Worm (Caenorhabditis elegans) whole organism, young adult: Measurements from ENCODE around the gene F31F6.3.

Experiments used
- B0019.2 ChIP-seq: fragments of 200-800 bp; sonication (Bioruptor generic); conservative IDR thresholded peaks from 2 replicates; pipeline ENCODE4 v1.3.6; 2022; ENCODE audit warnings: missing genetic modification reagents, missing genetic modification characterization, missing compliant biosample characterization
- D2030.7 ChIP-seq: fragments of 200-800 bp; sonication (Bioruptor generic); IDR thresholded peaks from 2 replicates; pipeline ENCODE4 v1.3.6; 2022; ENCODE audit warnings: missing genetic modification reagents, missing genetic modification characterization, missing compliant biosample characterization
- F23B12.7 ChIP-seq: sonication (generic microtip); optimal IDR thresholded peaks from 2 replicates; lab custom pipeline; 2017; ENCODE audit warnings: missing genetic modification characterization, mild to moderate bottlenecking, missing compliant biosample characterization, antibody characterized with exemption, moderate library complexity; ENCODE audit not compliant: insufficient read depth
- F33H1.4 ChIP-seq: fragments of 200-800 bp; sonication (Bioruptor generic); IDR thresholded peaks from 2 replicates; pipeline ENCODE4 v1.3.6; 2022; ENCODE audit warnings: missing genetic modification reagents, missing genetic modification characterization, missing compliant biosample characterization
- F37B4.10 ChIP-seq: fragments of 200-800 bp; sonication (Bioruptor generic); IDR thresholded peaks from 2 replicates; pipeline ENCODE4 v1.3.6; 2022; ENCODE audit warnings: missing genetic modification characterization, missing compliant biosample characterization
- F39B2.1 ChIP-seq: fragments of 200-800 bp; sonication (Bioruptor generic); IDR thresholded peaks from 2 replicates; pipeline ENCODE4 v1.3.6; 2022; ENCODE audit warnings: missing genetic modification reagents, missing genetic modification characterization, missing compliant biosample characterization
- F55B11.4 ChIP-seq: sonication (generic microtip); optimal IDR thresholded peaks from 2 replicates; lab custom pipeline; 2016; ENCODE audit warnings: missing compliant biosample characterization, missing genetic modification characterization, borderline replicate concordance; ENCODE audit not compliant: insufficient read depth
- K12H6.12 ChIP-seq: fragments of 200-800 bp; sonication (Bioruptor generic); optimal IDR thresholded peaks from 2 replicates; lab custom pipeline; 2018; ENCODE audit warnings: mild to moderate bottlenecking, missing genetic modification characterization, missing compliant biosample characterization
- T07F8.4 ChIP-seq: sonication (generic microtip); optimal IDR thresholded peaks from 2 replicates; lab custom pipeline; 2016; ENCODE audit warnings: mild to moderate bottlenecking, missing genetic modification characterization, moderate library complexity, missing compliant biosample characterization
- Y56A3A.18 ChIP-seq: fragments of 200-800 bp; sonication (Bioruptor generic); IDR thresholded peaks from 2 replicates; pipeline ENCODE4 v1.3.6; 2022; ENCODE audit warnings: missing genetic modification reagents, missing genetic modification characterization, missing compliant biosample characterization
- aptf-3 ChIP-seq: fragments of 200-800 bp; sonication (Bioruptor generic); IDR thresholded peaks from 2 replicates; pipeline ENCODE4 v1.3.6; 2022; ENCODE audit warnings: missing genetic modification characterization, missing compliant biosample characterization
- cebp-1 ChIP-seq, 2 experiments: fragments of 200-800 bp in 1 of 2; sonication (Bioruptor generic) in 1 of 2; sonication (generic microtip) in 1 of 2; IDR thresholded peaks in 1 of 2; optimal IDR thresholded peaks in 1 of 2; 2 replicates each; pipeline versions ENCODE4 v1.3.6 to Lab custom; 2017 to 2022; ENCODE audit warnings: missing compliant biosample characterization in 2 of 2, missing genetic modification characterization in 2 of 2, mild to moderate bottlenecking in 1 of 2, missing genetic modification reagents in 1 of 2, moderate library complexity in 1 of 2
- dox-1 ChIP-seq: fragments of 200-800 bp; sonication (Bioruptor generic); IDR thresholded peaks from 2 replicates; pipeline ENCODE4 v1.3.6; 2022; ENCODE audit warnings: missing genetic modification reagents, missing genetic modification characterization, missing compliant biosample characterization
- dpff-1 ChIP-seq: sonication (generic microtip); optimal IDR thresholded peaks from 2 replicates; lab custom pipeline; 2017; ENCODE audit warnings: mild to moderate bottlenecking, missing genetic modification characterization, missing compliant biosample characterization
- egrh-3 ChIP-seq: fragments of 200-800 bp; sonication (Bioruptor generic); IDR thresholded peaks from 2 replicates; pipeline ENCODE4 v1.3.6; 2022; ENCODE audit warnings: missing genetic modification reagents, missing genetic modification characterization, missing compliant biosample characterization
- ekl-4 ChIP-seq: fragments of 200-800 bp; sonication (Bioruptor generic); IDR thresholded peaks from 2 replicates; pipeline ENCODE4 v1.3.6; 2022; ENCODE audit warnings: missing genetic modification reagents, missing genetic modification characterization, missing compliant biosample characterization
- him-1 ChIP-seq: sonication (generic microtip); optimal IDR thresholded peaks from 2 replicates; lab custom pipeline; 2016; ENCODE audit warnings: missing genotype, missing genetic modification reagents, missing genetic modification characterization, missing compliant biosample characterization
- lag-1 ChIP-seq: fragments of 200-800 bp; sonication (Bioruptor generic); IDR thresholded peaks from 2 replicates; pipeline ENCODE4 v1.3.6; 2022; ENCODE audit warnings: missing genetic modification reagents, missing genetic modification characterization, missing compliant biosample characterization
- lsl-1 ChIP-seq: fragments of 200-800 bp; sonication (Bioruptor generic); optimal IDR thresholded peaks from 2 replicates; lab custom pipeline; 2018; ENCODE audit warnings: mild to moderate bottlenecking, missing genetic modification characterization, moderate library complexity, missing compliant biosample characterization
- madf-6 ChIP-seq: fragments of 200-800 bp; sonication (Bioruptor generic); IDR thresholded peaks from 2 replicates; pipeline ENCODE4 v1.3.6; 2022; ENCODE audit warnings: missing genetic modification reagents, missing genetic modification characterization, missing compliant biosample characterization
- madf-8 ChIP-seq: fragments of 200-800 bp; sonication (Bioruptor generic); conservative IDR thresholded peaks from 2 replicates; pipeline ENCODE4 v1.3.6; 2022; ENCODE audit warnings: missing genetic modification reagents, missing genetic modification characterization, missing compliant biosample characterization
- mcd-1 ChIP-seq: fragments of 200-800 bp; sonication (Bioruptor generic); IDR thresholded peaks from 2 replicates; pipeline ENCODE4 v1.3.6; 2022; ENCODE audit warnings: missing genetic modification reagents, missing genetic modification characterization, missing compliant biosample characterization
- mel-28 ChIP-seq: sonication (generic microtip); optimal IDR thresholded peaks from 2 replicates; lab custom pipeline; 2016; ENCODE audit warnings: borderline replicate concordance, mild to moderate bottlenecking, missing genetic modification characterization, missing compliant biosample characterization
- nfya-1 ChIP-seq: sonication (generic microtip); optimal IDR thresholded peaks from 2 replicates; lab custom pipeline; 2017; ENCODE audit warnings: antibody characterized with exemption, missing compliant biosample characterization, missing genetic modification characterization, borderline replicate concordance; ENCODE audit not compliant: insufficient read depth
- nhr-27 ChIP-seq: fragments of 200-800 bp; sonication (Bioruptor generic); optimal IDR thresholded peaks from 2 replicates; lab custom pipeline; 2018; ENCODE audit warnings: mild to moderate bottlenecking, missing genetic modification characterization, moderate library complexity, missing compliant biosample characterization
- nhr-80 ChIP-seq: sonication (generic microtip); optimal IDR thresholded peaks from 2 replicates; lab custom pipeline; 2016; ENCODE audit warnings: missing genetic modification characterization, missing compliant biosample characterization
- zfh-2 ChIP-seq: fragments of 200-800 bp; sonication (Bioruptor generic); conservative IDR thresholded peaks from 2 replicates; pipeline ENCODE4 v1.3.6; 2022; ENCODE audit warnings: missing genetic modification reagents, missing genetic modification characterization, missing compliant biosample characterization
- ztf-18 ChIP-seq: sonication (generic microtip); optimal IDR thresholded peaks from 2 replicates; lab custom pipeline; 2016; ENCODE audit warnings: missing genotype, mild to moderate bottlenecking, missing genetic modification characterization, missing compliant biosample characterization
- ztf-25 ChIP-seq: fragments of 200-800 bp; sonication (Bioruptor generic); IDR thresholded peaks from 2 replicates; pipeline ENCODE4 v1.3.6; 2022; ENCODE audit warnings: missing genetic modification reagents, missing genetic modification characterization, missing compliant biosample characterization
- ztf-28 ChIP-seq: fragments of 200-800 bp; sonication (Bioruptor generic); IDR thresholded peaks from 2 replicates; pipeline ENCODE4 v1.3.6; 2022; ENCODE audit warnings: missing genetic modification reagents, missing genetic modification characterization, missing compliant biosample characterization
- ztf-3 ChIP-seq: fragments of 200-800 bp; sonication (Bioruptor generic); optimal IDR thresholded peaks from 2 replicates; lab custom pipeline; 2018; ENCODE audit warnings: mild to moderate bottlenecking, missing genetic modification characterization, missing compliant biosample characterization

Gene F31F6.3

DNA sequence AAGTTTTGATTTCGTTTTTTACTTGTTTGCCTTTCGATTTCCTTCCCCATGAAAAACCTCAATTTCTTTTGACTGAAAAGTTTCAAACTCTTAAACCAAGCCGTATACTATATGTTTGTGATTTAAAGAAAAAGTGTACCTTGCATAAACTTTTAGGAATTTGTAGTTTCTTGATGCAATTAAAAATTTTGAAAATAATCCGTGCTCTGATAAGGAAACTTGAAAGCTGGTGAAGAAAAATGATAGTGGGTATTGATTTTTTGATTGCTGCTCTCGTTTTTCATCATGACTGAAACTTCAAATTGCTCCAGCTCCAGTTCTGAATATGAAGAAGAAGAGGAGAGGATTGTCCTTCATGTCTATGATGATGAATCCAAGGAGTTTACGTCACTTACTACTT is 23.6 kb downstream of the F31F6.3 start, which contains the start of gene acd-3:
acd-3 (plus strand) TSS at position 222 of the 400 bp plus-strand sequence.
- no peak for TF ChIP-seq mel-28 (tag; lab: Kevin White, UChicago)
- TF ChIP-seq nhr-80 (tag; lab: Kevin White, UChicago) = peak; percentile 44

DNA sequence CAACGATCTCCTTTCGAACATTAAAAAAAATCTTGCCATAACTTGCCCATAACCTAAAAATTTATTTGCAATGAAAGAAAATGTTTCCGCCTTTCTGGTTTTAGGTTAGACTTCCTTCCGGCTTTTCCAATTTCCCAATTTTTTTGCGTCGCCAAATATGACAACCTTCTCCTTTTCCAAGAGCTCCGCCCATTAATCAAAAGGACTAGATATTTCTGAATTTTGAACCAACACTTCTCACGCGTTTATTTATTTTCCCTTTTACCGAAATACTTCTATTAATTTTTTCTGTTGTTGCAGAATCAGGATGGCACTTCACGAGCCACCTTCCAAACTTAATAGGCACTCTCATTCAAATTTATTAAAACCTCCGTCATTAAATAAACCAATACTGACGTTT is 27.0 kb downstream of the F31F6.3 start, which contains the start of gene egrh-1:
egrh-1 (plus strand) TSS at position 301 of the 400 bp plus-strand sequence.
- no peak for TF ChIP-seq ekl-4 (GFP tag; lab: Robert Waterston, UW)
- no peak for TF ChIP-seq T07F8.4 (tag; lab: Kevin White, UChicago)
- TF ChIP-seq nfya-1 (tag; lab: Kevin White, UChicago) = no peak
- TF ChIP-seq aptf-3 (GFP tag; lab: Robert Waterston, UW) = no peak
- no peak for TF ChIP-seq F23B12.7 (tag; lab: Kevin White, UChicago)
- no peak for TF ChIP-seq mcd-1 (GFP tag; lab: Robert Waterston, UW)
- no peak for TF ChIP-seq mel-28 (tag; lab: Kevin White, UChicago)
- TF ChIP-seq F39B2.1 (GFP tag; lab: Robert Waterston, UW) = no peak
- TF ChIP-seq K12H6.12 (tag; lab: Kevin White, UChicago) = no peak
- TF ChIP-seq ztf-25 (GFP tag; lab: Robert Waterston, UW) = no peak
- TF ChIP-seq ztf-18 (tag; lab: Kevin White, UChicago) = no peak
- no peak for TF ChIP-seq dpff-1 (tag; lab: Kevin White, UChicago)
- TF ChIP-seq ztf-3 = no peak
- TF ChIP-seq, all 124 proteins: peak for 0

DNA sequence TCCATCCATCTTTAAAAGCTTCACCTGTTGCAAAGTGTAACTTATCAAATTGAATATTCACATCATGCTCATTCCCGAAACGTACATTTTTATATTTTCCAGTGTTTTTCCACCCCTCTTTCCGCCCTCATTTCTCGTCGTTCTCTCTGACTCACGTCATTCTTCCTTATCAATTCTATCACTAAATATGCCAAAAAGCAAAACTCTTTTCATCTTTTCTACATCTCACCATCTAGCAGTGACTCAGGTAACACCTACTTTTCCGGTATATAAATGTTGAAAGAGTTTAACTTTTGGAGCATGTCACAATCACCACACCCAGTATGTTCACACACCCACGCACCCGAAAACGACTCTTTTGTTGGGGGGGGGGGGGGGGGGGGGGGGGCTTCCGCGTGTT is 28.2 kb downstream of the F31F6.3 start:
- TF ChIP-seq madf-8 (GFP tag; lab: Robert Waterston, UW) (no peak), cebp-1 (GFP tag; IDR thresholded peaks at IDR 0.05; lab: Robert Waterston, UW) (no peak), cebp-1 (tag; optimal IDR thresholded peaks at IDR 0.05; lab: Kevin White, UChicago) (peak; percentile 42), nhr-80 (tag; lab: Kevin White, UChicago) (peak; percentile 44), F33H1.4 (no peak), egrh-3 (GFP tag; lab: Robert Waterston, UW) (peak; percentile 38; the same call in 1 of the 2 replicates), zfh-2 (peak; percentile 67), lsl-1 (GFP tag; lab: Kevin White, UChicago) (no peak), dox-1 (GFP tag; lab: Robert Waterston, UW) (0 out of 2 replicates have a peak, but pooled peaks have one; percentile 14)

DNA sequence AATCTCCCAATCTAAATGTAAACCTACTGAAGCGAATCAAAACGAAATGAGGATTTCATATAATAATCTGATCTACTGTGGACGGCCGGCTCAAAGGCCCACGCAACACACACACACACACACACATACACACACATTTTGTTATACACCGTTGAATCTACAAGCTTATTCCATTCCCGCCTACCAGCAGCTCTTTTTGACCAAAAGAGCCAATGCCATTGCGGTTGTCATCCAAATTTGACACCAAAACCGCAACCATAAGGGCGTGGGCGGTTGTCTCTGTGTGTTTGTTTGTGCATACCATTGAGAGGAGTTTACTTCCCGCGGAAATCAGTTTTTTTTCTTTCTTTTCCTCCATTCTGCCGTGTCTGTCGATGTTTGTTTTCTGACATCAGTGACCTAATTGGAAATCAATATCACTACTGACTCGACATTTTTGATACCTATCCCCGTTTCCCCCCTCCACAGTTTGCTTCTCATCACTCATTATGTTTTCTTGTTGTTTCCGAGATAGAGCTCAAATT is 29.8 kb downstream of the F31F6.3 start:
- TF ChIP-seq F33H1.4 = no peak
- TF ChIP-seq nhr-27 = no peak
- TF ChIP-seq him-1 (tag; lab: Kevin White, UChicago) = no peak
- TF ChIP-seq K12H6.12 (tag; lab: Kevin White, UChicago) = no peak
- TF ChIP-seq lag-1 (GFP tag; lab: Robert Waterston, UW) = no peak
- no peak for TF ChIP-seq B0019.2 (GFP tag; lab: Robert Waterston, UW)
- no peak for TF ChIP-seq ztf-28 (GFP tag; lab: Robert Waterston, UW)
- no peak for TF ChIP-seq madf-6 (GFP tag; lab: Robert Waterston, UW)
- TF ChIP-seq F55B11.4 = no peak
- TF ChIP-seq Y56A3A.18 (GFP tag; lab: Robert Waterston, UW) = no peak
- TF ChIP-seq F37B4.10 (GFP tag; lab: Robert Waterston, UW) = no peak
- TF ChIP-seq D2030.7 (GFP tag; lab: Robert Waterston, UW) = no peak
